Worm (Caenorhabditis elegans): ENCODE data around the gene dot-1.3.

dot-1.3 gene

DNA sequence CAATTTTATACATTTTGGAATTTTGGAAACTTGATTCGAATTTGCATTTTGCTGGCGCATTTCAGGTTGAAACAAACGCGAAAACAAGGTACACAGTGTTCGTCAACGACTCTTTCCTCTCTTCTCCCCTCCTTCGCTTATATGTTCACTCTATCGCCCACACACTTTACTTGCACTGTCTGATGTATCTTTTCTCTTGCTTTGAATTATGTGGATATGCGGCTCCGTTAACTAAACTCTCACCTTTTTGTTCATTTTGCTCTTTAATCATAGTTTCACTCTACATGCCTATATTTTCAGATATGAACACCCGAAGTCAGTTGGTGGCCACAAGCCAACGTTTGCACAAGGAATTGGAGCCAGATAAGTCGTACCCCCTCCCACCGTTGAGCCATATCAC lies 8.4 kb downstream of the dot-1.3 start, which contains the start of gene W06D11.1:
W06D11.1 (plus strand) TSS at position 301 of the 400 bp plus-strand sequence.
- no peak for TF ChIP-seq tbx-37 (GFP tag; conservative IDR thresholded peaks at IDR 0.05)

DNA sequence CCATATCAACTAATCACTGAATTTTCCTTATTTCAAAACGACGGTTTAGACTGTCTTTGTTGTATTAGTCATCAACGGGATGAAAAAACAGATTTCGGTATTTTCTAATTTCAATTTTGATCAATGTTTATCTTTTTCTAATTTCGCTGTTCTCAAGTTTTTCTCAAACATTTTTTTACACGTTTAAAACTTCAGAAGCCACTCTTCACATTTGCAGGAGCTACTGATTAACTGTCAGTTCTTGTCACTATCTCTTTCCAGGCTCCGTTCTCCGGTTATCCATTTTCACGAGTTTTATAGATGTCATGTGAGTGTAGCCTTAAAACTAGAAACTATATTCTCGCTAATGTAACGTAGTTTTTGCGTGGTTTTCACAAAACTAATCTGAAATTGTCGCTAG lies 12.1 kb downstream of the dot-1.3 start, which contains the start of gene C04B4.4:
C04B4.4 (plus strand) TSS at position 301 of the 400 bp plus-strand sequence.
- TF ChIP-seq sea-1 (GFP tag; conservative IDR thresholded peaks at IDR 0.05) (no peak), aly-1 (tag; optimal IDR thresholded peaks at IDR 0.05) (no peak), ets-7 (tag; optimal IDR thresholded peaks at IDR 0.05) (no peak), ceh-36 (tag; optimal IDR thresholded peaks at IDR 0.05) (no peak), B0310.2 (tag; optimal IDR thresholded peaks at IDR 0.05) (no peak), hmg-4 (GFP tag; optimal IDR thresholded peaks at IDR 0.05) (no peak), hmbx-1 (tag; optimal IDR thresholded peaks at IDR 0.05) (no peak), flt-1 (GFP tag; IDR thresholded peaks at IDR 0.05) (no peak), pes-1 (GFP tag; IDR thresholded peaks at IDR 0.05) (no peak), scrt-1 (GFP tag; IDR thresholded peaks at IDR 0.05) (no peak), F13C5.2 (tag; optimal IDR thresholded peaks at IDR 0.05) (no peak)

- TF ChIP-seq hnd-1 (tag; optimal IDR thresholded peaks at IDR 0.05) (no peak), F13C5.2 (tag; optimal IDR thresholded peaks at IDR 0.05) (no peak), ceh-36 (tag; optimal IDR thresholded peaks at IDR 0.05) (no peak), tbx-11 (GFP tag; IDR thresholded peaks at IDR 0.05) (no peak), hmbx-1 (tag; optimal IDR thresholded peaks at IDR 0.05) (no peak), ama-1 (optimal IDR thresholded peaks at IDR 0.05) (no peak), ets-7 (tag; optimal IDR thresholded peaks at IDR 0.05) (no peak), hmg-4 (GFP tag; optimal IDR thresholded peaks at IDR 0.05) (no peak), flt-1 (GFP tag; IDR thresholded peaks at IDR 0.05) (no peak), tra-4 (tag; optimal IDR thresholded peaks at IDR 0.05) (no peak)
Observed at ce11 chrX:12288254-12288653, 14.4 kb downstream of the dot-1.3 start, which contains the start of gene C04B4.5. C04B4.5 (minus strand) TSS chrX:12288354.

DNA sequence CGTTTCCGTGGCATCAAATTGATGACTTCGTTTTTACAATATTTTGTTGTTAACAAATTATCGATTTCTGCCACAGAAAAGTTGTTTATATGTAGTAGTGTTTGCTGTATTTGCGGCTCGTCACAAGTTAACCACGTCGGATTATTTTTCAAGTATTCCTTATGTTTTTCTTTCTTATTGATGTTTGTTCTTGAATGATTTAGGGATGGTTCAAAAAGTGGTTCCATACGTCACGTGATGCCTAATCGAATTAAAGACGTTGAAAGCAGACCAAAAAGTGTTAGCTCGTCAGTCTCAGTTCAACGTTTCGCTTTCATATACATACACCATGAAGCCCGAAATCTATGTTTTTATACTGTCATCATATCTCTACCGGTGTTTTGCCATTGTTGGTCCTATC lies 17.2 kb downstream of the dot-1.3 start, which contains the start of gene lips-2:
lips-2 (plus strand) TSS at position 301 of the 400 bp plus-strand sequence.
- TF ChIP-seq hmg-4 (GFP tag; optimal IDR thresholded peaks at IDR 0.05) (no peak), tbx-37 (GFP tag; conservative IDR thresholded peaks at IDR 0.05) (no peak), pes-1 (GFP tag; IDR thresholded peaks at IDR 0.05) (no peak), ceh-36 (tag; optimal IDR thresholded peaks at IDR 0.05) (no peak), scrt-1 (GFP tag; IDR thresholded peaks at IDR 0.05) (no peak), hnd-1 (tag; optimal IDR thresholded peaks at IDR 0.05) (no peak), ets-7 (tag; optimal IDR thresholded peaks at IDR 0.05) (no peak), ama-1 (optimal IDR thresholded peaks at IDR 0.05) (no peak), aly-1 (tag; optimal IDR thresholded peaks at IDR 0.05) (no peak)

DNA sequence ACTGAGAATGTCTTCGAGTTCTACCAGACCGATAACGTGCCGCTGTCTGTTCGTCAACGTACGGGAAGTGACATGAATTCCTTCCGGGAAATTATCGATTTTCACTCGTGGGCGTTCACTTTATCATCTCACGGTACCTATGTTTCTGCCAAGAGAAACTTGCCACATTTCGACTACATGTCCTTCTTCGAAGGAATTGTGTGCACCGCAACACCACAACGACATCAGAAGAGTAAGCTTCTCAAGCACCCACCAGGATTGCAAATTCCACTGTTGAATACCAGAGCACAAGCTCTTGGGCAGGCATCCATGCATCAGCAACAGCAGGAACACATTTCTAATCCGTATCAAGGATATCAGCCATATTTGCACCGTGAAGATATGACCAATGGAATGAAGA lies 18.5 kb downstream of the dot-1.3 start:
- TF ChIP-seq hmg-4 (GFP tag; optimal IDR thresholded peaks at IDR 0.05) (no peak), B0310.2 (tag; optimal IDR thresholded peaks at IDR 0.05) (no peak), ets-7 (tag; optimal IDR thresholded peaks at IDR 0.05) (no peak), tra-4 (tag; optimal IDR thresholded peaks at IDR 0.05) (no peak), scrt-1 (GFP tag; IDR thresholded peaks at IDR 0.05) (no peak), ceh-13 (GFP tag; optimal IDR thresholded peaks at IDR 0.05) (no peak), tbx-37 (GFP tag; conservative IDR thresholded peaks at IDR 0.05) (no peak), sea-1 (GFP tag; conservative IDR thresholded peaks at IDR 0.05) (no peak), F13C5.2 (tag; optimal IDR thresholded peaks at IDR 0.05) (no peak), ceh-36 (tag; optimal IDR thresholded peaks at IDR 0.05) (no peak)

DNA sequence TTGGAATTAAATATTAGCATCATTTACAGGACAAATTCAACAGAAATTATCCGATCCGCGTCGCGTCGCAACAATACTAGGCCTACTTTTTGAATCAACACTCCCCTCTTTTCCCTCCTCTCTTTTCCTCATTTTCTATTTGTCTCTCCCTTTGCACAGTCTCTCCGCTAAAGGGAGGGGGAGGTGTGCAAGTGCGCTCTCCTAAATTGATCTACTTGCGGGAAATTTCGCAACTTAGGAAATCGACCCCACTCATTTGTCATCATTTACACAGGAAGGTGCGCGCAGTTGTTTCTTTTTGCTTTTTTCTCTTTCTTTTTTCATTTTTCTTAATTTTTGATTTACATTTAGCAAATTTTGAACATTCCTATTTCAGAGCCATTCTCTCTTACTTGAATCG lies 19.7 kb downstream of the dot-1.3 start, which contains the start of gene C04B4.2:
C04B4.2 (plus strand) TSS at position 371 of the 400 bp plus-strand sequence.
- TF ChIP-seq tra-4 (tag; optimal IDR thresholded peaks at IDR 0.05) (no peak), B0310.2 (tag; optimal IDR thresholded peaks at IDR 0.05) (no peak)

DNA sequence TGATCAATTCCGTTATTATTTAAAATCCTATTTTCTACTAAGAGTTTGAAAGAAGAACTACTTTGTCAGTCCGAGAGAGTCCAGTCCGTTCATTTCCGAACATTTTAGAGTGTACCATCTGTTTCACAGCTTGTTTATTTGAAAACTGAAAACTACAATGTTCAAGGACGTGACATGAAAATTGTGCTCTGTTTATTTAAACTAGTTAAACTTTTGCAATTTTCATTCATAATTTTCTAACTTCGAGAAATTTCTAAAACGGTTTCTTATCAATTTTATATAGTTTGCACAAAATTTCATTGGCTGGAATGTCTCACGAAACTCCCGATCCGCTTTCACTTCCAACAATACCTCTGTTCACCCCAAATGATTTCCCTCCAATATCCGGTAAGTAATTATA lies 22.2 kb downstream of the dot-1.3 start, which contains the start of gene C04B4.1:
C04B4.1 (plus strand) TSS at position 301 of the 400 bp plus-strand sequence.
- TF ChIP-seq tbx-37 (GFP tag; conservative IDR thresholded peaks at IDR 0.05) = no peak
- no peak for TF ChIP-seq ceh-13 (GFP tag; optimal IDR thresholded peaks at IDR 0.05)
- no peak for TF ChIP-seq F13C5.2 (tag; optimal IDR thresholded peaks at IDR 0.05)
- TF ChIP-seq pes-1 (GFP tag; IDR thresholded peaks at IDR 0.05) = no peak
- no peak for TF ChIP-seq ceh-36 (tag; optimal IDR thresholded peaks at IDR 0.05)
- TF ChIP-seq tra-4 (tag; optimal IDR thresholded peaks at IDR 0.05) = no peak
- TF ChIP-seq ets-7 (tag; optimal IDR thresholded peaks at IDR 0.05) = no peak
- TF ChIP-seq sea-1 (GFP tag; conservative IDR thresholded peaks at IDR 0.05) = no peak
- no peak for TF ChIP-seq tbx-11 (GFP tag; IDR thresholded peaks at IDR 0.05)
- TF ChIP-seq B0310.2 (tag; optimal IDR thresholded peaks at IDR 0.05) = no peak
- TF ChIP-seq ama-1 (optimal IDR thresholded peaks at IDR 0.05) = no peak

DNA sequence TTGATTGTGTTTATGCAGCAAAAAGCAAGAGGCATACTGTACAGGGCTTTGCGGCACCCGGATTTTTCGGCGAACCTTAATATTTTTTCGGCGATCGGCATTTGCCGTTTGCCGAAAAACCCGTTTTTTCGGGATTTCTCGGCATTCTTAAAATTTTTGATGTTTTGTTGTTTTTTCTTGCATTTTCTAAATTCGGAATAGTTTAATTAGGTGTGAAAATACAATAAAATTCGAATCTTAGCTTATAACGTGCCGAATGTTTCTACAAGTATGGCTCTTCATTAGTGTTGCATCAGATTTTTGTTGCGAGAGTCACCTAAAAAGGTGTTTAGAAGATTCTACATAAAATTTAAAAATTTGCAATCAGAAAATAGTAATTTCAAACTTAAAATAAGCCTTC lies 27.1 kb downstream of the dot-1.3 start, which contains the start of gene C04B4.6:
C04B4.6 (minus strand) TSS at position 101 of the 400 bp plus-strand sequence.
- no peak for TF ChIP-seq pes-1 (GFP tag; IDR thresholded peaks at IDR 0.05)
- no peak for TF ChIP-seq tbx-11 (GFP tag; IDR thresholded peaks at IDR 0.05)
- no peak for TF ChIP-seq ets-7 (tag; optimal IDR thresholded peaks at IDR 0.05)
- no peak for TF ChIP-seq scrt-1 (GFP tag; IDR thresholded peaks at IDR 0.05)
- no peak for TF ChIP-seq hmbx-1 (tag; optimal IDR thresholded peaks at IDR 0.05)
- no peak for TF ChIP-seq ama-1 (optimal IDR thresholded peaks at IDR 0.05)
- no peak for TF ChIP-seq F13C5.2 (tag; optimal IDR thresholded peaks at IDR 0.05)
- no peak for TF ChIP-seq hmg-4 (GFP tag; optimal IDR thresholded peaks at IDR 0.05)
- TF ChIP-seq B0310.2 (tag; optimal IDR thresholded peaks at IDR 0.05) = no peak
- no peak for TF ChIP-seq flt-1 (GFP tag; IDR thresholded peaks at IDR 0.05)
- no peak for TF ChIP-seq hnd-1 (tag; optimal IDR thresholded peaks at IDR 0.05)
- no peak for TF ChIP-seq ceh-13 (GFP tag; optimal IDR thresholded peaks at IDR 0.05)
- no peak for TF ChIP-seq aly-1 (tag; optimal IDR thresholded peaks at IDR 0.05)
- no peak for TF ChIP-seq sea-1 (GFP tag; conservative IDR thresholded peaks at IDR 0.05)
